Worm (Caenorhabditis elegans): ENCODE results near the gene cln-3.1.

- TF ChIP-seq hmg-1.1 (GFP tag; IDR thresholded peaks at IDR 0.05) (no peak), ceh-28 (tag; optimal IDR thresholded peaks at IDR 0.05) (no peak), jun-1 (tag; optimal IDR thresholded peaks at IDR 0.05) (no peak), unc-130 (GFP tag; optimal IDR thresholded peaks at IDR 0.05) (no peak), aly-2 (tag; optimal IDR thresholded peaks at IDR 0.05) (no peak), lir-3 (tag; optimal IDR thresholded peaks at IDR 0.05) (no peak), lin-13 (GFP tag; optimal IDR thresholded peaks at IDR 0.05) (no peak), egl-27 (tag; optimal IDR thresholded peaks at IDR 0.05) (no peak), tag-97 (GFP tag; IDR thresholded peaks at IDR 0.05) (no peak), rbr-2 (tag; optimal IDR thresholded peaks at IDR 0.05) (no peak), ztf-11 (tag; optimal IDR thresholded peaks at IDR 0.05) (no peak)
These were observed 20.9 kb downstream of the cln-3.1 start, which contains the start of gene mxl-1 for ce11 chrV:11244539-11244938.
